Fruit fly (Drosophila melanogaster): ENCODE measurements around the gene Ho.

The Ho gene

DNA sequence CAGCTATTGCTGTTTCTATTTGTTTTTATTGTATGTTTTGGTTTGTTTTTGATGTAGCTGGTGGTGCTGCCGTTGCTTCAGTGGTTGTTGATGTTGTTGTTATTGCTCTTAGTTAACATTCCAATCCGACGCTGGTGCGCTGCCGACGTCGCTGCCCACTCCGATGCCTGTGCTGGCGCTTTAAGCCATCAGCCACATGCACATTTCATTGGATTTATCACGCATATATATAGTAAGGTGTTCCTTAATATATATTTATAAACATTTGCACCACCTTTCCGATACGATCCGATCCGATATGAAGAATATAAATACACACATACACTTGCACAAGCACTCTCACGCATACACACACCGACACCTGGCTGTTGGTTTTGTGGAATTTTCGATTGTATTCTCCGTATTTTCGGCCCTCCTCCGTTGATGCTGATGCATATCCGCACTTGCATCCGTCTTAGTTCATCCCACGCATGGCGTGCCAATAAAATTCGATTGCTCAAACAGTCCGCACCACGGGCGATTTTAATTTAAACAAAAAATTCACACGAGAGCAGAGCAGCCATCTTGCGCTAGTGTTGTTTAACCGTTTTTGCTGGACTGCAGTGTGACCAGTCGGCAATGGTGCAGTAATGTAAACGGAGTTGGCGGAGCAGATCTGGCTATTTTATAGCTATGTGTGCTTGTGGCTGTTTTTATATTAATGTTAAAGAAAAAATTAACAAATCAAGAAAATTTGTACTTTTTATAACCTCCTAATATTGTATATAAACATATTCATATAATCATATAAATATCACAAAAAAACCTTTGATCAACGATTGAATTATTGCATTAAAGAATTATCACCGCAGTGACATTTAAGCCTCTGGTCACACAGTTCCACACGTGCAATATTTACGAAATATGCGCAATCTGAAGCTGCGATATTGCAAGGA is 29.2 kb upstream of the Ho start, which contains the start of the genes Csk and Elp1 (continued):
- peak; percentile 28 for TF ChIP-seq CG18476 (GFP tag; optimal IDR thresholded peaks at IDR 0.05)
- TF ChIP-seq scrt (GFP tag; optimal IDR thresholded peaks at IDR 0.05) = peak; percentile 26
- TF ChIP-seq fd64A (GFP tag; optimal IDR thresholded peaks at IDR 0.05) = peak; percentile 10
- TF ChIP-seq Doc2 (GFP tag; IDR thresholded peaks at IDR 0.05) = no peak
- peak; percentile 61 for TF ChIP-seq cwo (GFP tag; optimal IDR thresholded peaks at IDR 0.05)
- no peak for TF ChIP-seq so (GFP tag; IDR thresholded peaks at IDR 0.05)
- TF ChIP-seq CG7928 (GFP tag; optimal IDR thresholded peaks at IDR 0.05) = no peak
- TF ChIP-seq gcm (GFP tag; optimal IDR thresholded peaks at IDR 0.05) = no peak
- TF ChIP-seq mam (GFP tag; optimal IDR thresholded peaks at IDR 0.05) = peak; percentile 20
- TF ChIP-seq CG13424 (tag; optimal IDR thresholded peaks at IDR 0.05) = peak; percentile 70
- TF ChIP-seq CG13123 (GFP tag; optimal IDR thresholded peaks at IDR 0.05) = peak; percentile 62
- no peak for TF ChIP-seq CG3163 (GFP tag; optimal IDR thresholded peaks at IDR 0.05)
- peak; percentile 59 for TF ChIP-seq Abd-B (GFP tag; optimal IDR thresholded peaks at IDR 0.05)
- peak; percentile 56 for TF ChIP-seq CG12942 (GFP tag; optimal IDR thresholded peaks at IDR 0.05)
- peak; percentile 48 for TF ChIP-seq CG9437 (GFP tag; optimal IDR thresholded peaks at IDR 0.05)
- TF ChIP-seq CG18599 (GFP tag; optimal IDR thresholded peaks at IDR 0.05) = peak; percentile 63
- TF ChIP-seq ato (GFP tag; IDR thresholded peaks at IDR 0.05; ENCODE audit: partially characterized antibody) = no peak
- TF ChIP-seq Ets65A (GFP tag) = peak; percentile 91
- no peak for TF ChIP-seq fru (optimal IDR thresholded peaks at IDR 0.05)
- TF ChIP-seq CG5953 (GFP tag; IDR thresholded peaks at IDR 0.05) = no peak
- TF ChIP-seq CG32532 (GFP tag; IDR thresholded peaks at IDR 0.05) = peak; percentile 39; the same call in 1 of the 2 replicates
- no peak for TF ChIP-seq CG8359 (GFP tag; optimal IDR thresholded peaks at IDR 0.05; ENCODE audit: borderline replicate concordance)
- TF ChIP-seq CG8924 (tag; optimal IDR thresholded peaks at IDR 0.05) = peak; percentile 62
- TF ChIP-seq Hr39 (optimal IDR thresholded peaks at IDR 0.05) = no peak
- no peak for TF ChIP-seq disco-r (GFP tag; optimal IDR thresholded peaks at IDR 0.05)
- peak; percentile 16 for TF ChIP-seq Deaf1 (tag; optimal IDR thresholded peaks at IDR 0.05)
- peak; percentile 64 for TF ChIP-seq CG2120 (GFP tag; optimal IDR thresholded peaks at IDR 0.05)
- TF ChIP-seq az2 (GFP tag; optimal IDR thresholded peaks at IDR 0.05) = peak; percentile 18
- no peak for TF ChIP-seq CG6654 (GFP tag; optimal IDR thresholded peaks at IDR 0.05)
- TF ChIP-seq btn (GFP tag; optimal IDR thresholded peaks at IDR 0.05) = no peak
- TF ChIP-seq CG6813 (GFP tag; optimal IDR thresholded peaks at IDR 0.05) = no peak
- no peak for TF ChIP-seq CG17802 (tag; optimal IDR thresholded peaks at IDR 0.05)
- TF ChIP-seq chn (GFP tag; optimal IDR thresholded peaks at IDR 0.05) = peak; percentile 5
- peak; percentile 91 for TF ChIP-seq Med (GFP tag)
- peak; percentile 18 for TF ChIP-seq run (tag; optimal IDR thresholded peaks at IDR 0.05)
- TF ChIP-seq Tbp (GFP tag; optimal IDR thresholded peaks at IDR 0.05) = no peak
- no peak for TF ChIP-seq Dad (GFP tag; optimal IDR thresholded peaks at IDR 0.05)
- TF ChIP-seq CG31224 (GFP tag; IDR thresholded peaks at IDR 0.05) = no peak
- TF ChIP-seq gem (tag; optimal IDR thresholded peaks at IDR 0.05) = peak; percentile 74
- TF ChIP-seq Taf1 (GFP tag; IDR thresholded peaks at IDR 0.05) = no peak
- peak; percentile 43 for TF ChIP-seq gsb-n (tag; optimal IDR thresholded peaks at IDR 0.05)
- no peak for TF ChIP-seq odd (GFP tag; optimal IDR thresholded peaks at IDR 0.05)
- peak; percentile 40 for TF ChIP-seq CG33213 (GFP tag; optimal IDR thresholded peaks at IDR 0.05)
- TF ChIP-seq pum (GFP tag; optimal IDR thresholded peaks at IDR 0.05) = peak; percentile 12
- peak; percentile 81 for TF ChIP-seq Ets97D (GFP tag; optimal IDR thresholded peaks at IDR 0.05)
- TF ChIP-seq Opbp (GFP tag; IDR thresholded peaks at IDR 0.05; ENCODE audit: partially characterized antibody) = 0 out of 3 replicates have a peak, but pooled peaks have one; percentile 12
- no peak for TF ChIP-seq CG7786 (GFP tag; optimal IDR thresholded peaks at IDR 0.05)
- 0 out of 2 replicates have a peak, but pooled peaks have one; percentile 13 for TF ChIP-seq unc-4 (GFP tag; IDR thresholded peaks at IDR 0.05; ENCODE audit: partially characterized antibody)
- peak; percentile 55 for TF ChIP-seq CG4820 (GFP tag; optimal IDR thresholded peaks at IDR 0.05)
